Fruit fly (Drosophila melanogaster): ENCODE data around the gene CG42590.

Gene CG42590

DNA sequence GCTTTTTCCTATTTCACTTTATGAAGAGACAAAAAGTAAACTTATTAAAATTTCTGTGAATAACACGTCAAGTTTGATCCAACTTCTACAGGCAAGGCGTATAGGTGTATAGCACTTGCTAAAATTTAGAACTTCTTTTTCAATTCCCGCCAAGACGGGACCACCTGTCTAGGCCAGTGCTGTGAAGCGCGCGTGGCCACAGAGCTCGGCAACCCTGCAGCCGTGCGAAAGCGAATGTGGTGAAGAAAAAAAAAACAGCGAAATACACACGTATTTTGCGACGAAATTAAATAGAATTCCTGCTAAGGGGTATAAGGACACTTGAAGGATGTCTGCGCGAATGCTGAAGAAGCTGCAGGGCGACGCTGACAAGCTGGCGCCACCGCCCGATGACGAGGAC is 41.1 kb upstream of the CG42590 start, which contains the start of gene Nulp1 (continued):
- peak; percentile 42 for TF ChIP-seq Dref (GFP tag; IDR thresholded peaks at IDR 0.05)
- peak; percentile 14 for TF ChIP-seq phol (tag; optimal IDR thresholded peaks at IDR 0.05)
- TF ChIP-seq dpn (GFP tag; optimal IDR thresholded peaks at IDR 0.05), result peak; percentile 1 to 42
- no peak for TF ChIP-seq CG9727 (GFP tag; optimal IDR thresholded peaks at IDR 0.05)
- TF ChIP-seq sens (GFP tag), result peak; percentile 74
- TF ChIP-seq D (optimal IDR thresholded peaks at IDR 0.05), result no peak
- no peak for TF ChIP-seq D (GFP tag; optimal IDR thresholded peaks at IDR 0.05)
- no peak for TF ChIP-seq D19B (GFP tag; optimal IDR thresholded peaks at IDR 0.05)
- TF ChIP-seq CG3847 (GFP tag; IDR thresholded peaks at IDR 0.05), result peak; percentile 65
- TF ChIP-seq ash1 (GFP tag; optimal IDR thresholded peaks at IDR 0.05), result no peak
- peak; percentile 69 for TF ChIP-seq Rfx (GFP tag; IDR thresholded peaks at IDR 0.05)
- TF ChIP-seq Ets97D (GFP tag; optimal IDR thresholded peaks at IDR 0.05), result peak; percentile 57
- TF ChIP-seq her (GFP tag; optimal IDR thresholded peaks at IDR 0.05), result peak; percentile 44
- TF ChIP-seq CG4617 (GFP tag; optimal IDR thresholded peaks at IDR 0.05; ENCODE audit: borderline replicate concordance), result peak; percentile 91
- no peak for TF ChIP-seq CG13894 (tag; optimal IDR thresholded peaks at IDR 0.05)
- no peak for TF ChIP-seq Bdp1 (GFP tag; optimal IDR thresholded peaks at IDR 0.05)
- TF ChIP-seq Hr51 (GFP tag; optimal IDR thresholded peaks at IDR 0.05), result peak in 1 of 2 experiments; percentile 15
- peak; percentile 26 for TF ChIP-seq Side (GFP tag; optimal IDR thresholded peaks at IDR 0.05)
- no peak for TF ChIP-seq seq (GFP tag; IDR thresholded peaks at IDR 0.05)
- peak; percentile 97 for TF ChIP-seq kah (GFP tag; optimal IDR thresholded peaks at IDR 0.05)
- no peak for TF ChIP-seq CG10209 (GFP tag; optimal IDR thresholded peaks at IDR 0.05)
- TF ChIP-seq CG33557 (GFP tag; optimal IDR thresholded peaks at IDR 0.05), result no peak
- TF ChIP-seq CG13287 (GFP tag; IDR thresholded peaks at IDR 0.05; ENCODE audit: partially characterized antibody), result peak; percentile 22; the same call in 1 of the 2 replicates
- TF ChIP-seq HmgZ (tag; optimal IDR thresholded peaks at IDR 0.05), result peak; percentile 49
- TF ChIP-seq run (tag; optimal IDR thresholded peaks at IDR 0.05), result no peak
- TF ChIP-seq Antp (GFP tag; optimal IDR thresholded peaks at IDR 0.05), result peak; percentile 49
- TF ChIP-seq CG9609 (GFP tag; optimal IDR thresholded peaks at IDR 0.05), result peak; percentile 27
- TF ChIP-seq jumu (GFP tag; optimal IDR thresholded peaks at IDR 0.05), result peak; percentile 10
- TF ChIP-seq eyg (GFP tag; optimal IDR thresholded peaks at IDR 0.05), result peak; percentile 9
- TF ChIP-seq ttk (GFP tag; IDR thresholded peaks at IDR 0.05), result no peak
- TF ChIP-seq amos (GFP tag; IDR thresholded peaks at IDR 0.05; ENCODE audit: partially characterized antibody), result peak; percentile 16; the same call in 1 of the 2 replicates
- no peak for TF ChIP-seq ab (GFP tag; optimal IDR thresholded peaks at IDR 0.05)
- 0 out of 2 replicates have a peak, but pooled peaks have one; percentile 12 for TF ChIP-seq unc-4 (GFP tag; IDR thresholded peaks at IDR 0.05; ENCODE audit: partially characterized antibody)
- TF ChIP-seq klu (GFP tag; IDR thresholded peaks at IDR 0.05), result no peak
- TF ChIP-seq Dp (GFP tag; optimal IDR thresholded peaks at IDR 0.05), result peak; percentile 89
- TF ChIP-seq CG10267 (tag; optimal IDR thresholded peaks at IDR 0.05), result peak; percentile 91
- TF ChIP-seq CG32767 (GFP tag; IDR thresholded peaks at IDR 0.05), result no peak
- peak; percentile 10 for TF ChIP-seq Meics (GFP tag; optimal IDR thresholded peaks at IDR 0.05)
- peak; percentile 48 for TF ChIP-seq YL-1 (GFP tag; optimal IDR thresholded peaks at IDR 0.05)
- peak; percentile 25; the same call in 1 of the 2 replicates for TF ChIP-seq Xrp1 (GFP tag; IDR thresholded peaks at IDR 0.05)
- no peak for TF ChIP-seq CG12942 (GFP tag; optimal IDR thresholded peaks at IDR 0.05)
- TF ChIP-seq CG9437 (GFP tag; optimal IDR thresholded peaks at IDR 0.05), result no peak
- TF ChIP-seq CG2116 (GFP tag; optimal IDR thresholded peaks at IDR 0.05), result peak; percentile 55
- TF ChIP-seq crp (GFP tag; optimal IDR thresholded peaks at IDR 0.05), result peak in 1 of 2 experiments; percentile 75
- no peak for TF ChIP-seq br (optimal IDR thresholded peaks at IDR 0.05)
- TF ChIP-seq Sox100B (GFP tag; optimal IDR thresholded peaks at IDR 0.05), result no peak
- TF ChIP-seq nerfin-1 (tag; optimal IDR thresholded peaks at IDR 0.05), result no peak
- TF ChIP-seq slbo (GFP tag; IDR thresholded peaks at IDR 0.05), result peak; percentile 74
- TF ChIP-seq Optix (GFP tag; IDR thresholded peaks at IDR 0.05), result no peak
- TF ChIP-seq CkIIα-i1 (GFP tag; IDR thresholded peaks at IDR 0.05), result no peak
- no peak for TF ChIP-seq Eip74EF (GFP tag; optimal IDR thresholded peaks at IDR 0.05)

All from whole organism, embryonic.